Fruit fly (Drosophila melanogaster) whole organism, embryonic: Measurements from ENCODE around the gene CG13373.

ENCODE experiments used
- Asciz ChIP-seq: fragments of 200-800 bp; sonication (Bioruptor generic); optimal IDR thresholded peaks from 2 replicates; lab custom pipeline; 2017; ENCODE audit warnings: missing biosample characterization, mild to moderate bottlenecking, missing genetic modification characterization, missing genetic modification reagents
- Atf6 ChIP-seq: fragments of 200-800 bp; sonication (Bioruptor generic); IDR thresholded peaks from 2 replicates; pipeline ENCODE4 v1.3.6; 2022; ENCODE audit warnings: missing biosample characterization, missing genetic modification characterization
- B-H2 ChIP-seq: fragments of 200-800 bp; sonication (Bioruptor generic); optimal IDR thresholded peaks from 2 replicates; lab custom pipeline; 2018; ENCODE audit warnings: missing biosample characterization, mild to moderate bottlenecking, missing genetic modification characterization
- C15 ChIP-seq: fragments of 200-800 bp; sonication (Bioruptor generic); IDR thresholded peaks from 3 replicates; pipeline ENCODE4 v1.3.6; 2022; ENCODE audit warnings: missing biosample characterization, missing genetic modification characterization
- CG1024 ChIP-seq: fragments of 200-800 bp; sonication (Bioruptor generic); IDR thresholded peaks from 2 replicates; pipeline ENCODE4 v1.3.6; 2022; ENCODE audit warnings: missing biosample characterization, missing genetic modification characterization
- CG10543 ChIP-seq: fragments of 200-800 bp; sonication (Bioruptor generic); optimal IDR thresholded peaks from 3 replicates; lab custom pipeline; 2017; ENCODE audit warnings: missing biosample characterization, mild to moderate bottlenecking, missing genetic modification characterization, moderate library complexity
- CG11560 ChIP-seq: fragments of 200-800 bp; sonication (Bioruptor generic); IDR thresholded peaks from 3 replicates; pipeline ENCODE4 v1.3.6; 2022; ENCODE audit warnings: missing biosample characterization, missing genetic modification characterization
- CG11723 ChIP-seq: fragments of 200-800 bp; sonication (Bioruptor generic); optimal IDR thresholded peaks from 2 replicates; lab custom pipeline; 2017; ENCODE audit warnings: missing biosample characterization, mild to moderate bottlenecking, missing genetic modification characterization
- CG13296 ChIP-seq: fragments of 200-800 bp; sonication (Bioruptor generic); optimal IDR thresholded peaks from 3 replicates; lab custom pipeline; 2018; ENCODE audit warnings: missing biosample characterization, mild to moderate bottlenecking, missing genetic modification characterization
- CG13624 ChIP-seq: fragments of 200-800 bp; sonication (Bioruptor generic); optimal IDR thresholded peaks from 2 replicates; lab custom pipeline; 2016; ENCODE audit warnings: missing biosample characterization, missing genetic modification characterization
- CG14050 ChIP-seq: fragments of 200-800 bp; sonication (Bioruptor generic); IDR thresholded peaks from 3 replicates; pipeline ENCODE4 v1.3.6; 2022; ENCODE audit warnings: missing biosample characterization, missing genetic modification characterization
- CG17385 ChIP-seq: fragments of 200-800 bp; sonication (Bioruptor generic); optimal IDR thresholded peaks from 3 replicates; lab custom pipeline; 2018; ENCODE audit warnings: missing biosample characterization, mild to moderate bottlenecking, missing genetic modification characterization
- CG18011 ChIP-seq: fragments of 200-800 bp; sonication (Bioruptor generic); optimal IDR thresholded peaks from 2 replicates; lab custom pipeline; 2017; ENCODE audit warnings: missing biosample characterization, missing genetic modification characterization, mild to moderate bottlenecking, moderate library complexity, missing genotype
- CG2120 ChIP-seq: fragments of 200-800 bp; sonication (Bioruptor generic); optimal IDR thresholded peaks from 3 replicates; lab custom pipeline; 2016; ENCODE audit warnings: missing biosample characterization, missing genetic modification characterization
- CG30403 ChIP-seq: fragments of 200-800 bp; sonication (Bioruptor generic); optimal IDR thresholded peaks from 3 replicates; lab custom pipeline; 2016; ENCODE audit warnings: missing biosample characterization, missing genetic modification characterization
- CG31224 ChIP-seq: fragments of 200-800 bp; sonication (Bioruptor generic); IDR thresholded peaks from 2 replicates; pipeline ENCODE4 v1.3.6; 2022; ENCODE audit warnings: missing biosample characterization, missing genetic modification characterization
- CG3995 ChIP-seq: fragments of 200-800 bp; sonication (Bioruptor generic); optimal IDR thresholded peaks from 3 replicates; lab custom pipeline; 2016; ENCODE audit warnings: missing biosample characterization, missing genetic modification characterization
- CG4404 ChIP-seq: fragments of 200-800 bp; sonication (Bioruptor generic); IDR thresholded peaks from 2 replicates; pipeline ENCODE4 v1.3.6; 2022; ENCODE audit warnings: missing biosample characterization, missing genetic modification characterization
- CG6175 ChIP-seq: fragments of 200-800 bp; sonication (Bioruptor generic); IDR thresholded peaks from 3 replicates; pipeline ENCODE4 v1.3.6; 2022; ENCODE audit warnings: missing biosample characterization, missing genetic modification characterization
- CG6689 ChIP-seq: fragments of 200-800 bp; sonication (Bioruptor generic); IDR thresholded peaks from 2 replicates; pipeline ENCODE4 v1.3.6; 2022; ENCODE audit warnings: missing biosample characterization, missing genetic modification characterization
- CG7987 ChIP-seq: fragments of 200-800 bp; sonication (Bioruptor generic); optimal IDR thresholded peaks from 2 replicates; lab custom pipeline; 2018; ENCODE audit warnings: missing biosample characterization, mild to moderate bottlenecking, missing genetic modification characterization, moderate library complexity
- CG8924 ChIP-seq: fragments of 200-800 bp; optimal IDR thresholded peaks from 3 replicates; lab custom pipeline; 2019; ENCODE audit warnings: missing biosample characterization, mild to moderate bottlenecking, missing genetic modification characterization, moderate library complexity
- CG9437 ChIP-seq: fragments of 200-800 bp; sonication (Bioruptor generic); optimal IDR thresholded peaks from 2 replicates; lab custom pipeline; 2018; ENCODE audit warnings: missing biosample characterization, mild to moderate bottlenecking, missing genetic modification characterization
- CTCF ChIP-seq: fragments of 200-800 bp; sonication (Bioruptor generic); optimal IDR thresholded peaks from 2 replicates; lab custom pipeline; 2017; ENCODE audit warnings: missing biosample characterization, mild to moderate bottlenecking, missing genetic modification characterization, moderate library complexity
- D19A ChIP-seq: fragments of 200-800 bp; optimal IDR thresholded peaks from 3 replicates; lab custom pipeline; 2019; ENCODE audit warnings: missing biosample characterization, mild to moderate bottlenecking, missing genetic modification characterization, moderate library complexity
- Dll ChIP-seq: fragments of 200-800 bp; sonication (Bioruptor generic); IDR thresholded peaks from 4 replicates; pipeline ENCODE4 v1.3.6; 2022; ENCODE audit warnings: missing biosample characterization, missing genetic modification characterization; ENCODE audit not compliant: partially characterized antibody
- Dref ChIP-seq: fragments of 200-800 bp; sonication (Bioruptor generic); IDR thresholded peaks from 2 replicates; pipeline ENCODE4 v1.3.6; 2022; ENCODE audit warnings: missing biosample characterization, missing genetic modification characterization
- HLH54F ChIP-seq: fragments of 200-800 bp; sonication (Bioruptor generic); optimal IDR thresholded peaks from 3 replicates; lab custom pipeline; 2016; ENCODE audit warnings: missing biosample characterization, missing genetic modification characterization
- Hr51 ChIP-seq, 2 experiments: fragments of 200-800 bp; sonication (Bioruptor generic); optimal IDR thresholded peaks; 2 replicates in 1 of 2; 3 replicates in 1 of 2; lab custom pipeline; 2016 to 2018; ENCODE audit warnings: missing biosample characterization in 2 of 2, missing genetic modification characterization in 2 of 2, mild to moderate bottlenecking in 1 of 2, moderate library complexity in 1 of 2
- Kr ChIP-seq: fragments of 200-800 bp; sonication (Bioruptor generic); optimal IDR thresholded peaks from 2 replicates; lab custom pipeline; 2017; ENCODE audit warnings: missing biosample characterization, mild to moderate bottlenecking, missing genetic modification characterization
- MBD-R2 ChIP-seq: fragments of 200-800 bp; sonication (Bioruptor generic); IDR thresholded peaks from 2 replicates; pipeline ENCODE4 v1.3.6; 2022; ENCODE audit warnings: missing biosample characterization, missing genetic modification characterization
- NC2α ChIP-seq: fragments of 200-800 bp; sonication (Bioruptor generic); optimal IDR thresholded peaks from 2 replicates; lab custom pipeline; 2016; ENCODE audit warnings: missing biosample characterization, missing genetic modification characterization
- Spps ChIP-seq: fragments of 200-800 bp; sonication (Bioruptor generic); optimal IDR thresholded peaks from 2 replicates; lab custom pipeline; 2018; ENCODE audit warnings: missing biosample characterization, mild to moderate bottlenecking, missing genetic modification characterization
- Tbp ChIP-seq: fragments of >200 bp; optimal IDR thresholded peaks from 2 replicates; lab custom pipeline; 2018; ENCODE audit warnings: missing biosample characterization, missing genetic modification characterization
- Trl ChIP-seq, 3 experiments: fragments of >200 bp in 2 of 3; fragments of 200-800 bp in 1 of 3; sonication (Bioruptor generic) in 1 of 3; optimal IDR thresholded peaks; 2 replicates in 1 of 3; 3 replicates in 2 of 3; lab custom pipeline; 2016 to 2017; ENCODE audit warnings: missing biosample characterization in 1 of 3, missing genetic modification characterization in 1 of 3
- ase ChIP-seq: fragments of 200-800 bp; sonication (Bioruptor generic); IDR thresholded peaks from 3 replicates; pipeline ENCODE4 v1.3.6; 2022; ENCODE audit warnings: missing biosample characterization, missing genetic modification characterization
- ash1 ChIP-seq: fragments of 200-800 bp; sonication (Bioruptor generic); optimal IDR thresholded peaks from 2 replicates; lab custom pipeline; 2018; ENCODE audit warnings: missing biosample characterization, mild to moderate bottlenecking, missing genetic modification characterization
- chif ChIP-seq, 2 experiments: fragments of 200-800 bp; sonication (Bioruptor generic); optimal IDR thresholded peaks; 3 replicates each; lab custom pipeline; 2016; ENCODE audit warnings: missing biosample characterization in 2 of 2, missing genetic modification characterization in 2 of 2
- chm ChIP-seq: fragments of 200-800 bp; sonication (Bioruptor generic); IDR thresholded peaks from 2 replicates; pipeline ENCODE4 v1.3.6; 2022; ENCODE audit warnings: missing biosample characterization, missing genetic modification characterization
- dan ChIP-seq: fragments of 200-800 bp; sonication (Bioruptor generic); IDR thresholded peaks from 2 replicates; pipeline ENCODE4 v1.3.6; 2022; ENCODE audit warnings: missing biosample characterization, missing genetic modification characterization
- emc ChIP-seq: fragments of 200-800 bp; sonication (Bioruptor generic); optimal IDR thresholded peaks from 2 replicates; lab custom pipeline; 2016; ENCODE audit warnings: missing biosample characterization, missing genetic modification characterization
- fu2 ChIP-seq: fragments of 200-800 bp; sonication (Bioruptor generic); optimal IDR thresholded peaks from 2 replicates; lab custom pipeline; 2016; ENCODE audit warnings: missing biosample characterization, missing genetic modification characterization
- gcm2 ChIP-seq: fragments of 200-800 bp; sonication (Bioruptor generic); optimal IDR thresholded peaks from 2 replicates; lab custom pipeline; 2016; ENCODE audit warnings: missing biosample characterization, missing genetic modification characterization
- lab ChIP-seq: fragments of 200-800 bp; sonication (Bioruptor generic); optimal IDR thresholded peaks from 3 replicates; lab custom pipeline; 2017; ENCODE audit warnings: missing biosample characterization, missing genetic modification characterization, mild to moderate bottlenecking, moderate library complexity, missing genetic modification reagents
- nau ChIP-seq: fragments of 200-800 bp; sonication (Bioruptor generic); optimal IDR thresholded peaks from 3 replicates; lab custom pipeline; 2017; ENCODE audit warnings: missing biosample characterization, mild to moderate bottlenecking, missing genetic modification characterization, missing genetic modification reagents
- nmo ChIP-seq: fragments of 200-800 bp; sonication (Bioruptor generic); optimal IDR thresholded peaks from 2 replicates; lab custom pipeline; 2018; ENCODE audit warnings: missing biosample characterization, mild to moderate bottlenecking, missing genetic modification characterization, moderate library complexity
- pho ChIP-seq: fragments of 200-800 bp; sonication (Bioruptor generic); optimal IDR thresholded peaks from 2 replicates; lab custom pipeline; 2016; ENCODE audit warnings: missing biosample characterization, missing genetic modification characterization
- rib ChIP-seq: fragments of 200-800 bp; sonication (Bioruptor generic); IDR thresholded peaks from 2 replicates; pipeline ENCODE4 v1.3.6; 2022; ENCODE audit warnings: missing biosample characterization, missing genetic modification characterization
- salm ChIP-seq: fragments of 200-800 bp; sonication (Bioruptor generic); optimal IDR thresholded peaks from 2 replicates; lab custom pipeline; 2018; ENCODE audit warnings: missing biosample characterization, mild to moderate bottlenecking, missing genetic modification characterization
- scrt ChIP-seq: fragments of 200-800 bp; sonication (Bioruptor generic); optimal IDR thresholded peaks from 2 replicates; lab custom pipeline; 2018; ENCODE audit warnings: missing biosample characterization, mild to moderate bottlenecking, missing genetic modification characterization, moderate library complexity
- sens ChIP-seq: fragments of 200-800 bp; sonication (Bioruptor generic); peaks from one replicate; lab custom pipeline; 2016; ENCODE audit warnings: missing biosample characterization, missing genetic modification characterization
- sr ChIP-seq: fragments of 200-800 bp; sonication (Bioruptor generic); IDR thresholded peaks from 3 replicates; pipeline ENCODE4 v1.3.6; 2022; ENCODE audit warnings: missing biosample characterization, missing genetic modification characterization
- ssp ChIP-seq: fragments of 200-800 bp; sonication (Bioruptor generic); IDR thresholded peaks from 2 replicates; pipeline ENCODE4 v1.3.6; 2022; ENCODE audit warnings: missing biosample characterization, missing genetic modification characterization

Gene CG13373

dm6 chrX:524331-524730 lies 47.5 kb downstream of the CG13373 start (continued):
- TF ChIP-seq CG10543 (GFP tag; lab: Kevin White, UChicago) (no peak), CG18011 (GFP tag; lab: Kevin White, UChicago) (no peak), CG17385 (GFP tag; lab: Kevin White, UChicago) (peak; percentile 16), CG8924 (no peak), C15 (GFP tag; lab: Robert Waterston, UW) (no peak), CG11560 (no peak), emc (no peak), CG14050 (GFP tag; lab: Robert Waterston, UW) (no peak), Dref (GFP tag; lab: Robert Waterston, UW) (no peak), CG13296 (GFP tag; lab: Kevin White, UChicago) (peak; percentile 22), gcm2 (GFP tag; lab: Kevin White, UChicago) (no peak), chm (0 out of 2 replicates have a peak, but pooled peaks have one; percentile 7), sens (GFP tag; lab: Kevin White, UChicago) (peak; percentile 85), fu2 (GFP tag; lab: Kevin White, UChicago) (no peak), ash1 (GFP tag; lab: Kevin White, UChicago) (no peak), Dll (no peak), salm (no peak), D19A (tag; lab: Kevin White, UChicago) (no peak), ssp (GFP tag; lab: Robert Waterston, UW) (0 out of 2 replicates have a peak, but pooled peaks have one; percentile 9), rib (GFP tag; lab: Robert Waterston, UW) (no peak), CG9437 (no peak), MBD-R2 (GFP tag; lab: Robert Waterston, UW) (no peak), CG1024 (GFP tag; lab: Robert Waterston, UW) (no peak), Asciz (GFP tag; lab: Kevin White, UChicago) (no peak), B-H2 (GFP tag; lab: Kevin White, UChicago) (no peak), pho (GFP tag; lab: Kevin White, UChicago) (no peak), chif (GFP tag; optimal IDR thresholded peaks at IDR 0.05; lab: Kevin White, UChicago) (no peak), CG6175 (GFP tag; lab: Robert Waterston, UW) (no peak), Spps (no peak), CG6689 (peak; percentile 22; the same call in 1 of the 2 replicates), CG31224 (no peak), CG4404 (GFP tag; lab: Robert Waterston, UW) (peak; percentile 15; the same call in 1 of the 2 replicates), scrt (no peak), CG30403 (GFP tag; lab: Kevin White, UChicago) (no peak), Kr (GFP tag; lab: Kevin White, UChicago) (no peak), Tbp (GFP tag; lab: Kevin White, UChicago) (no peak), CG2120 (GFP tag; lab: Kevin White, UChicago) (peak; percentile 52), nau (GFP tag; lab: Kevin White, UChicago) (no peak), NC2α (GFP tag; lab: Kevin White, UChicago) (no peak), lab (GFP tag; lab: Kevin White, UChicago) (peak; percentile 52), CG3995 (GFP tag; lab: Kevin White, UChicago) (no peak), CTCF (GFP tag; lab: Kevin White, UChicago) (no peak), Hr51 (GFP tag; optimal IDR thresholded peaks at IDR 0.05; lab: Kevin White, UChicago) (peak in 1 of 2 experiments; percentile 52), Trl (optimal IDR thresholded peaks at IDR 0.05; lab: Kevin White, UChicago) (no peak), Trl (GFP tag; optimal IDR thresholded peaks at IDR 0.05; lab: Kevin White, UChicago) (no peak), CG13624 (GFP tag; lab: Kevin White, UChicago) (no peak), HLH54F (GFP tag; lab: Kevin White, UChicago) (no peak), dan (no peak), nmo (no peak), sr (no peak), CG7987 (no peak), CG11723 (GFP tag; lab: Kevin White, UChicago) (no peak), Atf6 (peak; percentile 37; the same call in 1 of the 2 replicates), ase (no peak)
